Worm (Caenorhabditis elegans): ENCODE results near the gene egal-1.

DNA sequence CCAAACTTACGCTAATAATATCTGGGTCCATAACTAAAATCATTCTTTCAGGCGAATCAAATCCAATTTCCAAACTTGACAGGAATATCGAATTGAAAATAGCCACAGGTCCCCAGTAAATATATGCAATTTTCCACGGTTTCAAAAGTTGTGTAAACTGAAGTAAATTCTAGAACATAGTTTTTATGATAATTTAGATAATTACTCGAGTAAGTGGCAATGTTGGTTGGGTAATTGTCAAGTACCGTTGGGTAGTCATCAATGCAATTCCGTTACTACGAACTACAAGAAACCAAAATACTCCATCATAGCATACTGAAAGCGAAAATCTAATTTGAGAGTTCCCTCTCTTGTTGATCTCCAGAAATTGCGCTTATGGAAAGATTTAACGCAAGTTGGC is 44.8 kb downstream of the egal-1 start:
- TF ChIP-seq tbx-11 (GFP tag; IDR thresholded peaks at IDR 0.05) (no peak), pes-1 (GFP tag; IDR thresholded peaks at IDR 0.05) (no peak), tra-4 (tag; optimal IDR thresholded peaks at IDR 0.05) (no peak), ceh-13 (GFP tag; optimal IDR thresholded peaks at IDR 0.05) (no peak), tbx-37 (GFP tag; conservative IDR thresholded peaks at IDR 0.05) (no peak), ceh-36 (tag; optimal IDR thresholded peaks at IDR 0.05) (no peak), hmbx-1 (tag; optimal IDR thresholded peaks at IDR 0.05) (no peak), B0310.2 (tag; optimal IDR thresholded peaks at IDR 0.05) (no peak), ama-1 (optimal IDR thresholded peaks at IDR 0.05) (no peak), F13C5.2 (tag; optimal IDR thresholded peaks at IDR 0.05) (no peak)
